Worm (Caenorhabditis elegans) whole organism, L1 larva: ENCODE results near the gene der-2.
A peak's percentile ranks its signal among the peaks of the same experiment; 100 is the strongest.

Experiments used
- elt-3 ChIP-seq, 6 experiments: fragments of 150-350 bp in 1 of 6; sonication (generic microtip); optimal IDR thresholded peaks; 2 replicates each; lab custom pipeline; 2017 to 2018; ENCODE audit warnings: missing biosample characterization in 6 of 6, missing genetic modification characterization in 6 of 6, inconsistent platforms in 1 of 6
- fkh-10 ChIP-seq: sonication (generic microtip); optimal IDR thresholded peaks from 2 replicates; lab custom pipeline; 2017; ENCODE audit warnings: missing biosample characterization, missing genetic modification reagents, missing genetic modification characterization
- lsy-2 ChIP-seq, 2 experiments: fragments of 150-350 bp; optimal IDR thresholded peaks; 2 replicates each; lab custom pipeline; 2014; ENCODE audit warnings: missing biosample characterization in 2 of 2, missing genetic modification characterization in 2 of 2
- skn-1 ChIP-seq: fragments of 150-350 bp; optimal IDR thresholded peaks from 2 replicates; lab custom pipeline; 2014; ENCODE audit warnings: missing biosample characterization, missing genetic modification characterization
- snpc-4 ChIP-seq: fragments of 150-350 bp; optimal IDR thresholded peaks from 2 replicates; lab custom pipeline; 2014; ENCODE audit warnings: missing biosample characterization, missing genetic modification characterization

ce11 chrIII:7179538-7180301, 43.2 kb downstream of the der-2 start, which contains the start of the genes rps-14 and rpl-36:
- TF ChIP-seq skn-1 (peak; percentile 94), fkh-10 (peak; percentile 66), lsy-2 (tag; optimal IDR thresholded peaks at IDR 0.05; lab: Kevin White, UChicago) (peak; percentile 95 to 96), snpc-4 (tag; lab: Kevin White, UChicago) (peak; percentile 82), elt-3 (tag; optimal IDR thresholded peaks at IDR 0.05; lab: Kevin White, UChicago) (peak in 3 of 6 experiments; percentile 76 to 94 (median 88))
